Worm (Caenorhabditis elegans): ENCODE measurements around the gene skih-2.
A peak's percentile ranks its signal among the peaks of the same experiment; 100 is the strongest.

- TF ChIP-seq snpc-4 (tag; optimal IDR thresholded peaks at IDR 0.05) (peak; percentile 23), ZK546.5 (tag; optimal IDR thresholded peaks at IDR 0.05) (no peak), egl-27 (tag; optimal IDR thresholded peaks at IDR 0.05) (peak; percentile 25), nhr-12 (tag; optimal IDR thresholded peaks at IDR 0.05) (no peak), fkh-10 (GFP tag; optimal IDR thresholded peaks at IDR 0.05) (peak; percentile 49), lsy-12 (tag; optimal IDR thresholded peaks at IDR 0.05) (peak; percentile 97), hmg-11 (tag; optimal IDR thresholded peaks at IDR 0.05) (peak; percentile 89), nhr-23 (tag; optimal IDR thresholded peaks at IDR 0.05) (peak; percentile 92), nhr-76 (tag; optimal IDR thresholded peaks at IDR 0.05) (no peak), fos-1 (tag; optimal IDR thresholded peaks at IDR 0.05) (no peak)
These were observed 23.2 kb downstream of the skih-2 start, which contains the start of the genes imp-2 and enpl-1 for ce11 chrIV:11118837-11119491.
